Worm (Caenorhabditis elegans): Measurements from ENCODE around the gene timm-17B.1.
A peak's percentile ranks its signal among the peaks of the same experiment; 100 is the strongest.

timm-17B.1 gene

ce11 chrIV:4747553-4747952, 2.3 kb upstream of the timm-17B.1 start, which contains the start of gene tctn-1:
TSS of gene tctn-1 (minus strand) at chrIV:4747832.
- TF ChIP-seq nfya-1 (tag; optimal IDR thresholded peaks at IDR 0.05; ENCODE audit: insufficient read depth) (peak; percentile 24), egl-5 (tag; optimal IDR thresholded peaks at IDR 0.05) (no peak), ama-1 (optimal IDR thresholded peaks at IDR 0.05) (peak; percentile 65), pha-4 (tag; optimal IDR thresholded peaks at IDR 0.05) (no peak), ztf-4 (tag; optimal IDR thresholded peaks at IDR 0.05) (no peak), ZK546.5 (tag; optimal IDR thresholded peaks at IDR 0.05) (no peak), unc-62 (GFP tag; optimal IDR thresholded peaks at IDR 0.05) (no peak), R02D3.7 (tag; optimal IDR thresholded peaks at IDR 0.05) (peak; percentile 36), mdl-1 (tag; optimal IDR thresholded peaks at IDR 0.05) (no peak), lin-15B (tag; optimal IDR thresholded peaks at IDR 0.05) (peak; percentile 16)

ce11 chrIV:4744167-4744566, 1.1 kb downstream of the timm-17B.1 start, which contains the start of gene hoe-1:
TSS of gene hoe-1 (minus strand) at chrIV:4744267.
- TF ChIP-seq mml-1 (tag; optimal IDR thresholded peaks at IDR 0.05) (no peak), ZK546.5 (tag; optimal IDR thresholded peaks at IDR 0.05) (no peak), pqm-1 (tag; optimal IDR thresholded peaks at IDR 0.05) (no peak), unc-39 (tag; optimal IDR thresholded peaks at IDR 0.05) (no peak), lsy-12 (tag; optimal IDR thresholded peaks at IDR 0.05) (no peak), nfya-1 (tag; optimal IDR thresholded peaks at IDR 0.05; ENCODE audit: insufficient read depth) (no peak), elt-3 (tag; optimal IDR thresholded peaks at IDR 0.05) (no peak), eor-1 (tag; optimal IDR thresholded peaks at IDR 0.05) (no peak), fkh-2 (tag; optimal IDR thresholded peaks at IDR 0.05) (no peak), snpc-4 (tag; optimal IDR thresholded peaks at IDR 0.05) (no peak), lin-15B (tag; optimal IDR thresholded peaks at IDR 0.05) (no peak), nhr-12 (tag; optimal IDR thresholded peaks at IDR 0.05) (no peak), nhr-25 (tag; optimal IDR thresholded peaks at IDR 0.05) (no peak), hmg-11 (tag; optimal IDR thresholded peaks at IDR 0.05) (no peak)

DNA sequence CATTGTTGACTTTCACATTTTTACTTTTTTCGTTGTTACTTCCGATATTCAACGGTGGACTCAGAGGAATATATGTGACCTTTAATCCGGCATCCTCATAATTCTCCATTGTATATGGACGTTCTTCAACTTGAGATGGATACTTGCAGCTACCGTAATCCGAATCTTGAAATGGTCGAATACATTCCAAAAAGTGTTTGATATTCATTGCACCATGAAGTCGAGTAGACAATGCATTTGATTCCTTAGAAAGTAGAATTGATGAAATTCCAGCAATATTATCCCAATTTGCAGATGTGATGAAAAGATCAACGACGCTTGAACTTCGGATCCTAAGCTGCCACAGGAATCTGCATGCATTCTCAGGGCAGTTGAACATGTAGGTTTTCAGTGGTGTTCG, 2.8 kb downstream of the timm-17B.1 start:
- TF ChIP-seq nhr-11 (tag; optimal IDR thresholded peaks at IDR 0.05) (no peak), nhr-28 (tag; optimal IDR thresholded peaks at IDR 0.05) (no peak), ama-1 (optimal IDR thresholded peaks at IDR 0.05) (no peak), nhr-76 (tag; optimal IDR thresholded peaks at IDR 0.05) (no peak), ceh-28 (tag; optimal IDR thresholded peaks at IDR 0.05) (no peak), ZK546.5 (tag; optimal IDR thresholded peaks at IDR 0.05) (no peak), nhr-67 (tag; optimal IDR thresholded peaks at IDR 0.05) (no peak), lsy-12 (tag; optimal IDR thresholded peaks at IDR 0.05) (no peak), lin-15B (tag; optimal IDR thresholded peaks at IDR 0.05) (no peak), nhr-25 (tag; optimal IDR thresholded peaks at IDR 0.05) (no peak), unc-62 (GFP tag; optimal IDR thresholded peaks at IDR 0.05) (no peak), nhr-23 (tag; optimal IDR thresholded peaks at IDR 0.05) (no peak), elt-3 (tag; optimal IDR thresholded peaks at IDR 0.05) (no peak), egl-5 (tag; optimal IDR thresholded peaks at IDR 0.05) (no peak), ztf-4 (tag; optimal IDR thresholded peaks at IDR 0.05) (no peak), hmg-11 (tag; optimal IDR thresholded peaks at IDR 0.05) (no peak), tbx-2 (tag; optimal IDR thresholded peaks at IDR 0.05) (no peak), mml-1 (tag; optimal IDR thresholded peaks at IDR 0.05) (no peak)

ce11 chrIV:4737258-4737657, 8.0 kb downstream of the timm-17B.1 start, which contains the start of gene fbxb-78:
TSS of gene fbxb-78 (plus strand) at chrIV:4737558.
- TF ChIP-seq ceh-9 (tag; optimal IDR thresholded peaks at IDR 0.05) (no peak), nfya-1 (tag; optimal IDR thresholded peaks at IDR 0.05; ENCODE audit: insufficient read depth) (no peak), fkh-2 (tag; optimal IDR thresholded peaks at IDR 0.05) (no peak), ceh-16 (tag; optimal IDR thresholded peaks at IDR 0.05) (no peak), elt-3 (tag; optimal IDR thresholded peaks at IDR 0.05) (no peak), lin-39 (tag; optimal IDR thresholded peaks at IDR 0.05) (no peak), skn-1 (tag; optimal IDR thresholded peaks at IDR 0.05) (no peak), zag-1 (tag; optimal IDR thresholded peaks at IDR 0.05) (no peak), ceh-28 (tag; optimal IDR thresholded peaks at IDR 0.05) (no peak), pqm-1 (tag; optimal IDR thresholded peaks at IDR 0.05) (no peak), R02D3.7 (tag; optimal IDR thresholded peaks at IDR 0.05) (no peak), nhr-23 (tag; optimal IDR thresholded peaks at IDR 0.05) (no peak), unc-62 (GFP tag; optimal IDR thresholded peaks at IDR 0.05) (no peak)

DNA sequence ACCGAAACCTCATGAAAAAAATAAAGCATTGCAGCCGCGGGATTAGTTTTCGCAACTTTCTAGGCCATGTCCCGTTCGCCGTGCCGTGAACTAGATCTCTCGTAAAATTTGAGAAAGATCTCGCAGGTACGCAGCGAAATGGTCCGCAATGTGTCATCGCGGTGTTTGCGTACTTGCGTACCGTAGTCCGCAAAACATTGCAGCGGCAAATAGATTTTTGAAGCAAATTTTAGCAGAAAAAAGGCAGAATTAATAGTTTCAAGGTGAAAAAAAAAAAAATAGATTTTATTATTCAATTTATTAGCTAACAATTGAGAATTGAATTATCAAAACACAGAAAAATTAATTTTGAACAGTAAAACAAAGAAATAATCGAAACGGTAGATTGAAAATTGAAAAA, 17.4 kb downstream of the timm-17B.1 start:
- TF ChIP-seq ZK546.5 (tag; optimal IDR thresholded peaks at IDR 0.05) (peak; percentile 46), lsy-12 (tag; optimal IDR thresholded peaks at IDR 0.05) (peak; percentile 92), snpc-4 (tag; optimal IDR thresholded peaks at IDR 0.05) (peak; percentile 54), R02D3.7 (tag; optimal IDR thresholded peaks at IDR 0.05) (peak; percentile 84), nhr-77 (tag; optimal IDR thresholded peaks at IDR 0.05) (peak; percentile 60), tbx-2 (tag; optimal IDR thresholded peaks at IDR 0.05) (peak; percentile 88), jun-1 (tag; optimal IDR thresholded peaks at IDR 0.05) (peak; percentile 10), nhr-23 (tag; optimal IDR thresholded peaks at IDR 0.05) (peak; percentile 83), ceh-28 (tag; optimal IDR thresholded peaks at IDR 0.05) (peak; percentile 40), nhr-43 (tag; optimal IDR thresholded peaks at IDR 0.05; ENCODE audit: poor library complexity, severe bottlenecking) (peak; percentile 88), nfya-1 (tag; optimal IDR thresholded peaks at IDR 0.05; ENCODE audit: insufficient read depth) (peak; percentile 72), nhr-11 (tag; optimal IDR thresholded peaks at IDR 0.05) (peak; percentile 73), pha-4 (tag; optimal IDR thresholded peaks at IDR 0.05) (peak; percentile 22), lin-15B (tag; optimal IDR thresholded peaks at IDR 0.05) (peak; percentile 84), nhr-25 (tag; optimal IDR thresholded peaks at IDR 0.05) (peak; percentile 51), ceh-82 (tag; optimal IDR thresholded peaks at IDR 0.05) (peak; percentile 10), elt-2 (tag; optimal IDR thresholded peaks at IDR 0.05) (peak; percentile 79)

Data from whole organism, L3 larva.